Fruit fly (Drosophila melanogaster) whole organism, prepupa: ENCODE measurements around the gene CG17344.

Experiments used
- Blimp-1 ChIP-seq: fragments of 200-800 bp; sonication (Bioruptor generic); optimal IDR thresholded peaks from 3 replicates; lab custom pipeline; 2017; ENCODE audit warnings: missing biosample characterization, missing genetic modification characterization, mild to moderate bottlenecking, moderate library complexity, missing genetic modification reagents
- CG11294 ChIP-seq: fragments of 200-800 bp; sonication (Bioruptor generic); IDR thresholded peaks from 2 replicates; pipeline ENCODE4 v1.3.6; 2022; ENCODE audit warnings: missing biosample characterization, missing genetic modification characterization
- CG11902 ChIP-seq: fragments of 200-800 bp; sonication (Bioruptor generic); optimal IDR thresholded peaks from 3 replicates; lab custom pipeline; 2016; ENCODE audit warnings: missing biosample characterization, missing genetic modification characterization
- CG15336 ChIP-seq: fragments of 200-800 bp; sonication (Bioruptor generic); IDR thresholded peaks from 2 replicates; pipeline ENCODE4 v1.3.6; 2022; ENCODE audit warnings: missing biosample characterization, missing genetic modification characterization
- CG1621 ChIP-seq: fragments of 200-800 bp; sonication (Bioruptor generic); optimal IDR thresholded peaks from 3 replicates; lab custom pipeline; 2018; ENCODE audit warnings: missing biosample characterization, mild to moderate bottlenecking, missing genetic modification characterization
- CG32006 ChIP-seq: fragments of 200-800 bp; sonication (Bioruptor generic); optimal IDR thresholded peaks from 3 replicates; lab custom pipeline; 2017; ENCODE audit warnings: missing biosample characterization, mild to moderate bottlenecking, missing genetic modification characterization
- CG3919 ChIP-seq: fragments of 200-800 bp; sonication (Bioruptor generic); optimal IDR thresholded peaks from 3 replicates; lab custom pipeline; 2016; ENCODE audit warnings: missing biosample characterization, missing genetic modification characterization
- CG6163 ChIP-seq: fragments of 200-800 bp; sonication (Bioruptor generic); IDR thresholded peaks from 3 replicates; pipeline ENCODE4 v1.3.6; 2022; ENCODE audit warnings: missing biosample characterization, missing genetic modification characterization
- CG6792 ChIP-seq: fragments of 200-800 bp; sonication (Bioruptor generic); optimal IDR thresholded peaks from 3 replicates; lab custom pipeline; 2016; ENCODE audit warnings: missing biosample characterization, missing genetic modification characterization
- CG8119 ChIP-seq: fragments of 200-800 bp; sonication (Bioruptor generic); IDR thresholded peaks from 3 replicates; pipeline ENCODE4 v1.3.6; 2022; ENCODE audit warnings: missing biosample characterization, missing genetic modification characterization
- CG8319 ChIP-seq: fragments of 200-800 bp; sonication (Bioruptor generic); optimal IDR thresholded peaks from 3 replicates; lab custom pipeline; 2016; ENCODE audit warnings: missing biosample characterization, missing genetic modification characterization
- CG8632 ChIP-seq: fragments of 200-800 bp; sonication (Bioruptor generic); optimal IDR thresholded peaks from 3 replicates; lab custom pipeline; 2016; ENCODE audit warnings: missing biosample characterization, missing genetic modification characterization
- Eip75B ChIP-seq: fragments of 200-800 bp; sonication (Bioruptor generic); optimal IDR thresholded peaks from 3 replicates; lab custom pipeline; 2016; ENCODE audit warnings: missing biosample characterization, missing genetic modification characterization
- Eip78C ChIP-seq: fragments of 200-800 bp; sonication (Bioruptor generic); peaks from one replicate; lab custom pipeline; 2016; ENCODE audit warnings: missing biosample characterization, missing genetic modification characterization
- Ets96B ChIP-seq: fragments of 200-800 bp; optimal IDR thresholded peaks from 2 replicates; lab custom pipeline; 2019; ENCODE audit warnings: missing biosample characterization, mild to moderate bottlenecking, missing genetic modification characterization, moderate library complexity
- Hr4 ChIP-seq: fragments of 200-800 bp; sonication (Bioruptor generic); optimal IDR thresholded peaks from 3 replicates; lab custom pipeline; 2016; ENCODE audit warnings: missing biosample characterization, missing genetic modification characterization
- Lpt ChIP-seq: fragments of 200-800 bp; sonication (Bioruptor generic); optimal IDR thresholded peaks from 3 replicates; lab custom pipeline; 2016; ENCODE audit warnings: missing biosample characterization, missing genetic modification characterization
- Smox ChIP-seq: fragments of 200-800 bp; sonication (Bioruptor generic); optimal IDR thresholded peaks from 3 replicates; lab custom pipeline; 2016; ENCODE audit warnings: missing biosample characterization, missing genetic modification characterization
- Sox102F ChIP-seq: fragments of 200-800 bp; sonication (Bioruptor generic); optimal IDR thresholded peaks from 2 replicates; lab custom pipeline; 2016; ENCODE audit warnings: missing biosample characterization, mild to moderate bottlenecking, missing genetic modification characterization
- Sox14 ChIP-seq: fragments of 200-800 bp; sonication (Bioruptor generic); optimal IDR thresholded peaks from 3 replicates; lab custom pipeline; 2016; ENCODE audit warnings: missing biosample characterization, missing genetic modification characterization
- Sox15 ChIP-seq: fragments of 200-800 bp; sonication (Bioruptor generic); optimal IDR thresholded peaks from 3 replicates; lab custom pipeline; 2016; ENCODE audit warnings: missing biosample characterization, missing genetic modification characterization
- achi ChIP-seq: fragments of 200-800 bp; sonication (Bioruptor generic); optimal IDR thresholded peaks from 3 replicates; lab custom pipeline; 2016; ENCODE audit warnings: missing biosample characterization, missing genetic modification characterization
- cyc ChIP-seq: fragments of 200-800 bp; sonication (Bioruptor generic); optimal IDR thresholded peaks from 3 replicates; lab custom pipeline; 2016; ENCODE audit warnings: missing biosample characterization, missing genetic modification characterization
- dac ChIP-seq: fragments of 200-800 bp; sonication (Bioruptor generic); optimal IDR thresholded peaks from 2 replicates; lab custom pipeline; 2017; ENCODE audit warnings: missing biosample characterization, mild to moderate bottlenecking, missing genetic modification characterization
- dsx ChIP-seq: fragments of 200-800 bp; optimal IDR thresholded peaks from 3 replicates; lab custom pipeline; 2019; ENCODE audit warnings: missing biosample characterization, mild to moderate bottlenecking, missing genetic modification characterization, moderate library complexity; ENCODE audit not compliant: poor library complexity, severe bottlenecking
- fd59A ChIP-seq: fragments of 200-800 bp; sonication (Bioruptor generic); optimal IDR thresholded peaks from 2 replicates; lab custom pipeline; 2017; ENCODE audit warnings: missing biosample characterization, mild to moderate bottlenecking, missing genetic modification characterization, missing genetic modification reagents
- fd85E ChIP-seq: fragments of 200-800 bp; sonication (Bioruptor generic); optimal IDR thresholded peaks from 3 replicates; lab custom pipeline; 2016; ENCODE audit warnings: missing biosample characterization, missing genetic modification characterization
- fkh ChIP-seq: fragments of 200-800 bp; sonication (Bioruptor generic); optimal IDR thresholded peaks from 3 replicates; lab custom pipeline; 2017; ENCODE audit warnings: missing biosample characterization, mild to moderate bottlenecking, missing genetic modification characterization, moderate library complexity
- svp ChIP-seq: fragments of 200-800 bp; sonication (Bioruptor generic); peaks from one replicate; lab custom pipeline; 2016; ENCODE audit warnings: missing biosample characterization, missing genetic modification characterization
- vri ChIP-seq: fragments of 200-800 bp; sonication (Bioruptor generic); optimal IDR thresholded peaks from 3 replicates; lab custom pipeline; 2016; ENCODE audit warnings: missing biosample characterization, mild to moderate bottlenecking, missing genetic modification characterization

Gene CG17344

dm6 chr2L:19108377-19108876 is 6.6 kb downstream of the CG17344 start, which contains the start of gene Lim3:
TSS of gene Lim3 (minus strand) at chr2L:19108427.
- TF ChIP-seq fkh (GFP tag; lab: Kevin White, UChicago) (peak; percentile 13), fd59A (GFP tag; lab: Kevin White, UChicago) (no peak), Eip78C (GFP tag; lab: Kevin White, UChicago) (peak; percentile 12), CG8319 (peak; percentile 81)

- TF ChIP-seq CG6792 (GFP tag; lab: Kevin White, UChicago) (no peak), CG8119 (no peak), CG32006 (no peak)
- TF ChIP-seq, all 60 proteins: peak for 0
Measured at dm6 chr2L:19109625-19110204, 7.9 kb downstream of the CG17344 start, which contains the start of gene amd. TSS of gene amd (plus strand) at chr2L:19110154.

- no peak for TF ChIP-seq Hr4 (GFP tag; lab: Kevin White, UChicago)
- TF ChIP-seq cyc (GFP tag; lab: Kevin White, UChicago), result no peak
- no peak for TF ChIP-seq Eip75B (GFP tag; lab: Kevin White, UChicago)
- TF ChIP-seq CG8632 (GFP tag; lab: Kevin White, UChicago), result no peak
- no peak for TF ChIP-seq dsx (GFP tag; lab: Kevin White, UChicago)
- no peak for TF ChIP-seq CG11294 (GFP tag; lab: Robert Waterston, UW)
- no peak for TF ChIP-seq Smox (GFP tag; lab: Kevin White, UChicago)
- no peak for TF ChIP-seq svp
- TF ChIP-seq Sox14 (GFP tag; lab: Kevin White, UChicago), result no peak
- TF ChIP-seq Ets96B (tag; lab: Kevin White, UChicago), result no peak
- no peak for TF ChIP-seq Sox15 (GFP tag; lab: Kevin White, UChicago)
- TF ChIP-seq CG11902, result no peak
- TF ChIP-seq achi, result no peak
- no peak for TF ChIP-seq CG8319
- TF ChIP-seq, all 60 proteins: peak for 0
Measured at dm6 chr2L:19111137-19111536, 9.3 kb downstream of the CG17344 start.

dm6 chr2L:19111729-19112128 is 9.9 kb downstream of the CG17344 start:
- TF ChIP-seq Lpt (GFP tag; lab: Kevin White, UChicago) (peak; percentile 16), CG8119 (peak; percentile 55), CG6163 (GFP tag; lab: Robert Waterston, UW) (peak; percentile 53; the same call in 2 of the 3 replicates), fkh (GFP tag; lab: Kevin White, UChicago) (peak; percentile 11), CG1621 (tag; lab: Kevin White, UChicago) (peak; percentile 8), Smox (GFP tag; lab: Kevin White, UChicago) (no peak), dsx (GFP tag; lab: Kevin White, UChicago) (peak; percentile 84), CG3919 (GFP tag; lab: Kevin White, UChicago) (no peak), CG15336 (peak; percentile 22; the same call in 1 of the 2 replicates)

- TF ChIP-seq Blimp-1 (GFP tag; lab: Kevin White, UChicago) (peak; percentile 79), Eip78C (GFP tag; lab: Kevin White, UChicago) (peak; percentile 44), dac (GFP tag; lab: Kevin White, UChicago) (no peak)
Measured at dm6 chr2L:19112200-19112599, 10.4 kb downstream of the CG17344 start.

dm6 chr2L:19114183-19114776 is 12.4 kb downstream of the CG17344 start, which contains the start of gene CG10561:
TSS of gene CG10561 (plus strand) at chr2L:19114401.
- peak; percentile 63 for TF ChIP-seq Eip78C (GFP tag; lab: Kevin White, UChicago)
- no peak for TF ChIP-seq Sox102F (GFP tag; lab: Kevin White, UChicago)
- peak; percentile 71 for TF ChIP-seq dsx (GFP tag; lab: Kevin White, UChicago)
- no peak for TF ChIP-seq fd85E (GFP tag; lab: Kevin White, UChicago)
- peak; percentile 21 for TF ChIP-seq fkh (GFP tag; lab: Kevin White, UChicago)
- TF ChIP-seq CG11902, result no peak
- peak; percentile 66 for TF ChIP-seq vri
